Worm (Caenorhabditis elegans): ENCODE results near the gene leo-1.

DNA sequence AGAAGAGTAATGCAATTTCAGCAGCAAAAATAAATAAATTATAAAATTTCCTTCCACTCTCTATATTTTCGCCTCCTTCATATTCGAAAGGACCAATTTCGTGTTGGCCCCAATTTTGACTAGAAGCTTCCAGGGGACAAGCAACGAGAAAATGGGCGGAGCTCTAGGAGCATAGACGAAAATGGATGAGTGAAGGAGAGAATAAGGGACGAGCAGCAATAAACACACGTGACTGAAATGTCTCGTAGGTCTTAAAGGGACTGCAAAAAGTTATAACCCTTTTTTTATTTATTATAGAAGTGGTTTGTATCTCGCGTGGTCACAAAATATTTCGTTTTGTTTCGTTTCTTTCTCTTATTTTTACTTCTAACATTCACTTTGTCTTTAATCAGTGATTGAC, 20.6 kb upstream of the leo-1 start:
- TF ChIP-seq elt-3 (tag; optimal IDR thresholded peaks at IDR 0.05) (no peak), pha-4 (tag; optimal IDR thresholded peaks at IDR 0.05) (no peak), nhr-12 (tag; optimal IDR thresholded peaks at IDR 0.05) (no peak), unc-39 (tag; optimal IDR thresholded peaks at IDR 0.05) (no peak), nhr-67 (tag; optimal IDR thresholded peaks at IDR 0.05) (no peak), ztf-11 (tag; optimal IDR thresholded peaks at IDR 0.05) (no peak)
